Worm (Caenorhabditis elegans): ENCODE data around the gene cul-3.
"Not testable (repeated sequence)": the region's sequence is repeated elsewhere in the genome, so short reads cannot be mapped to it uniquely, and the experiment has no call there.

cul-3 gene

DNA sequence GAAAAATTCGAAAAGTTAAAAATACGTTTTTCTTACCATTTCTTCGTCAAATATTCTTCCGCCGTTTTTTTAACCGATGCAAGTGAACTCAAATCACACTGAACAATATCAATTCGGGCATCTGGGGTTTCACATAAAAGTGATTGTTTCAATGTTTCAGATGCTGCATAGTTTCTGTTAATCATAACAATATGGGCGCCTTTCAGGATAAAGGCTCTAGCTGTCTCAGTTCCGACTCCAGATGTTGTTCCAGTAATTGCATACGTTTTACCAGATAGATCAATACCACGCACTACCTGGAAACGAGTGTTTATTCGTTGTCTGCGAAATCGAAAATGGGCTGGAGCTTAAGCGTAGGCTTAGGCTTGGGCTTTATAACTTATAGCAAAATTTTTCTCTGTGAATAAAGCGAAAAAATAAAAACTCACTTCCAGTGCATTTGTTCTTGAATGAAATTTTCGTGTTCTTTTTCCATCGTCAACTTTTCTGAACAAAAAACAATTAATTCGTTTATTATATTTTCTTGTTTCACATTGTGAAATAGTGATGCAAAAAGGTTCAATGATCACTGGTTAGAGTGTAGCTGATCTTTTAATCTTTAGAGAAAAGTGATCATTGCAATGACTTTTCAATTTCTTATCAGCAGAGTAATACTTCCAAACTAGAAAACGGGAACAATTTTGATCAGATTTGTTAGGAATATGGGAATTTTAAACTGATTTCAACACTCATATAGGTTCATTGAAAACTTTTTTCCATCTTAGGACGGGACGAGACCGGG, 34.4 kb downstream of the cul-3 start:
- peak; percentile 86 for TF ChIP-seq nhr-20 (tag; optimal IDR thresholded peaks at IDR 0.05)
- TF ChIP-seq fkh-4 (tag; optimal IDR thresholded peaks at IDR 0.05; ENCODE audit: borderline replicate concordance), result peak; percentile 67
- no peak for TF ChIP-seq tlp-1 (tag; optimal IDR thresholded peaks at IDR 0.05)
- no peak for TF ChIP-seq Y116A8C.19 (tag; optimal IDR thresholded peaks at IDR 0.05; ENCODE audit: borderline replicate concordance)
- no peak for TF ChIP-seq F16B12.6 (tag; optimal IDR thresholded peaks at IDR 0.05)
- peak; percentile 92 for TF ChIP-seq dsc-1 (tag; optimal IDR thresholded peaks at IDR 0.05)
- TF ChIP-seq aly-2 (tag; optimal IDR thresholded peaks at IDR 0.05), result no peak
- TF ChIP-seq C04F5.9 (tag; optimal IDR thresholded peaks at IDR 0.05), result no peak
- TF ChIP-seq elt-2 (tag; optimal IDR thresholded peaks at IDR 0.05), result peak; percentile 20
- no peak for TF ChIP-seq nhr-237 (tag; optimal IDR thresholded peaks at IDR 0.05)
- no peak for TF ChIP-seq efl-1 (optimal IDR thresholded peaks at IDR 0.05)
- TF ChIP-seq efl-1 (GFP tag; optimal IDR thresholded peaks at IDR 0.05 in 1 of 2), result peak in 1 of 2 experiments; percentile 3
- no peak for TF ChIP-seq mdl-1 (tag; optimal IDR thresholded peaks at IDR 0.05)
- no peak for TF ChIP-seq lin-39 (tag; optimal IDR thresholded peaks at IDR 0.05)
- TF ChIP-seq skn-1 (tag; optimal IDR thresholded peaks at IDR 0.05), result peak; percentile 23

DNA sequence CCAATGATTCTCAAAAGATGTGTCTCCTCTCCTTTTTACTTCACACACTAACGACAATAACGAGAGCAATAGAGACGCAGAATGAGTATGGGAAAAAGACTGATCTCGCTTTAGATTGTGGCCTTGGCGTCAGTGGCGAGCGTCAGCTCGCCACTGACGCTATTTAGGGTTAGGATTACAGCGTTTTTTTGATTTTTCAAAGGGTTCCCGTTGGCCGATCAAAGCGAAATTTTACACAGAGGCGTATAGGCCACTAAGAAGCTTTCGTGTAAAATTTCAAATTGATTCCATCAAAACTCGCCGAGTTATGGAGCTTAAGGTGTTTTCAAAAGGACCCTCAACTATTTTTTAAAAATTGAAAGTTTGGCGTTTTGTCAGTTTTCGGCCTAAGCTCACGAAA, 35.5 kb downstream of the cul-3 start, which contains the start of gene DC2.5:
Gene DC2.5, minus strand, starts transcription at position 101 of the 400 bp plus-strand sequence.
- TF ChIP-seq tbx-2 (tag; optimal IDR thresholded peaks at IDR 0.05); isw-1 (GFP tag; IDR thresholded peaks at IDR 0.05); mef-2 (tag; optimal IDR thresholded peaks at IDR 0.05): not testable (repeated sequence)

DNA sequence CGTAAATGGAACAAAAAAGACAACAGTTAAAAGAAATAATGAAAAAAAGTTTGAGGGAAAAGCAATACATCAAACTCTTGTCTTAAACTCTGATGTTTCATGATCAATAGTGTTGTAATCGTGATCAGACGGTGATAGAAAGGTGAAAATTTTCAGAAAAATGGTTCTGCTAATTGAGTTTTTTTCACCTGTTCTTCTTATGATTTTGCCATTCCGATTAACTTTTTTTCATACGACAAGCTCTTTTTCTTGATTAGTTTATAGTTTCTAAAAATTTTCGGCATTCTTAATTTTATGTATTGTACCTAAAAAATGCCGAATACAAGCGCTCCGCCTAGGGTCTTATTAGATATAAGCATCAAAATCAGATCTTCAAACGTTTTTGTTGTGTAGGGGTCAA, 38.5 kb downstream of the cul-3 start:
- TF ChIP-seq irx-1 (tag; optimal IDR thresholded peaks at IDR 0.05), result no peak
- peak; percentile 92 for TF ChIP-seq hlh-4 (tag; optimal IDR thresholded peaks at IDR 0.05)

DNA sequence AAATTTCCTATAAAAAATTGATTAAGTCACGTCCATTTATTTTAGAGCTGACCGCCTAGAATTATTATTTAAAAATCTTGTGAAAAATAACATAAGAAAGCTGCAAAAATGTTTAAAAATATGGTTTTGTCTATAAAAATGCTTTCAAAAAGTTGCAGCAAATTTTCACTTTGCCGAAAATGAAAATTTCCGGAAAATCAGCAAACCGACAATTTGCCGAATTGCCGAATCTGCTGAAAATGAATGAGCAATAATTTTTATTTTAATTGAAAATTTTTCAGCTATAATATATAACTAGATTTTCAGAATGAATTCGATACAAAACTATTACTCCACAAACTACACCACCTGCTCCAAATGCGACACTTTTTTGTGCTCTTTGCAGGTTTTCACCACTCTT, 39.6 kb downstream of the cul-3 start, which contains the start of gene srh-78:
Gene srh-78, plus strand, starts transcription at position 301 of the 400 bp plus-strand sequence.
- TF ChIP-seq efl-1 (optimal IDR thresholded peaks at IDR 0.05), result no peak
- peak in 1 of 2 experiments; percentile 26 for TF ChIP-seq efl-1 (GFP tag; optimal IDR thresholded peaks at IDR 0.05 in 1 of 2)
- TF ChIP-seq lsy-2 (tag; optimal IDR thresholded peaks at IDR 0.05), result no peak
- no peak for TF ChIP-seq lin-35 (GFP tag; optimal IDR thresholded peaks at IDR 0.05)
- TF ChIP-seq nhr-47 (tag; optimal IDR thresholded peaks at IDR 0.05), result no peak
- no peak for TF ChIP-seq sox-4 (tag; optimal IDR thresholded peaks at IDR 0.05)

DNA sequence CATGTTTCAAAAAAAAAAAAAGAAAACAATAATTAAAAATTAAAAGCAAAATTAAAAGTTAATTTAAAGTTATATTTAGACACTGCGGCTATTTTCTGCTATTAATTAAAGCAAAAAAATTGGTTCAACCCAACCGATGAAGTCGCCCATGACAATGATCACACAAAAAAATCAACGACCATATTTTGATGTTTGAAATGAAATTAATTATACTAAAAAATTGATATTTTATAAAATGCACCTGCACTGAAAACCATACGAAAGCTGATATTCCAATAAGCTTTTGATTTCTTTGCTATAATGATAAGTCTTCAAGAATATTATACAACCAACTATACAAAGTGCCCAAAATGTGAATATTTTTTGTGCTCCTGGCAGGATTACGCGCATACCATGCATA, 42.4 kb downstream of the cul-3 start, which contains the start of gene srh-80:
Gene srh-80, plus strand, starts transcription at position 301 of the 400 bp plus-strand sequence.
- no peak for TF ChIP-seq unc-86 (tag; optimal IDR thresholded peaks at IDR 0.05)
- TF ChIP-seq ztf-4 (tag; optimal IDR thresholded peaks at IDR 0.05), result no peak
- no peak for TF ChIP-seq aly-2 (tag; optimal IDR thresholded peaks at IDR 0.05)
- TF ChIP-seq nhr-28 (tag; optimal IDR thresholded peaks at IDR 0.05), result no peak
- no peak for TF ChIP-seq ces-1 (GFP tag; optimal IDR thresholded peaks at IDR 0.05)
- TF ChIP-seq snu-23 (GFP tag; optimal IDR thresholded peaks at IDR 0.05), result no peak
- no peak for TF ChIP-seq Y116A8C.19 (tag; optimal IDR thresholded peaks at IDR 0.05; ENCODE audit: borderline replicate concordance)
- TF ChIP-seq unc-130 (tag; optimal IDR thresholded peaks at IDR 0.05), result no peak
- no peak for TF ChIP-seq egl-13 (tag; optimal IDR thresholded peaks at IDR 0.05)
- no peak for TF ChIP-seq swsn-7 (tag; optimal IDR thresholded peaks at IDR 0.05)
- TF ChIP-seq sox-4 (tag; optimal IDR thresholded peaks at IDR 0.05), result no peak
- TF ChIP-seq mab-9 (GFP tag; IDR thresholded peaks at IDR 0.05), result no peak
- no peak for TF ChIP-seq zag-1 (tag; optimal IDR thresholded peaks at IDR 0.05)
- TF ChIP-seq hlh-4 (tag; optimal IDR thresholded peaks at IDR 0.05), result no peak
- no peak for TF ChIP-seq tlp-1 (tag; optimal IDR thresholded peaks at IDR 0.05)
